Fruit fly (Drosophila melanogaster) whole organism, embryonic: ENCODE results near the gene CG44261.

Source experiments
- Atf6 ChIP-seq: fragments of 200-800 bp; sonication (Bioruptor generic); IDR thresholded peaks from 2 replicates; pipeline ENCODE4 v1.3.6; 2022; ENCODE audit warnings: missing biosample characterization, missing genetic modification characterization
- Bgb ChIP-seq: fragments of 200-800 bp; sonication (Bioruptor generic); IDR thresholded peaks from 2 replicates; pipeline ENCODE4 v1.3.6; 2022; ENCODE audit warnings: missing biosample characterization, missing genetic modification characterization; ENCODE audit not compliant: partially characterized antibody
- CG10431 ChIP-seq: fragments of 200-800 bp; sonication (Bioruptor generic); optimal IDR thresholded peaks from 3 replicates; lab custom pipeline; 2018; ENCODE audit warnings: missing biosample characterization, mild to moderate bottlenecking, missing genetic modification characterization
- CG10543 ChIP-seq: fragments of 200-800 bp; sonication (Bioruptor generic); optimal IDR thresholded peaks from 3 replicates; lab custom pipeline; 2017; ENCODE audit warnings: missing biosample characterization, mild to moderate bottlenecking, missing genetic modification characterization, moderate library complexity
- CG10654 ChIP-seq: fragments of 200-800 bp; sonication (Bioruptor generic); optimal IDR thresholded peaks from 2 replicates; lab custom pipeline; 2016; ENCODE audit warnings: missing biosample characterization, missing genetic modification characterization
- CG12071 ChIP-seq: fragments of 200-800 bp; sonication (Bioruptor generic); optimal IDR thresholded peaks from 3 replicates; lab custom pipeline; 2018; ENCODE audit warnings: missing biosample characterization, mild to moderate bottlenecking, missing genetic modification characterization
- CG12769 ChIP-seq: fragments of 200-800 bp; sonication (Bioruptor generic); optimal IDR thresholded peaks from 2 replicates; lab custom pipeline; 2019; ENCODE audit warnings: missing biosample characterization, mild to moderate bottlenecking, missing genetic modification characterization, moderate library complexity
- CG18599 ChIP-seq: fragments of 200-800 bp; sonication (Bioruptor generic); optimal IDR thresholded peaks from 3 replicates; lab custom pipeline; 2017; ENCODE audit warnings: missing biosample characterization, missing genetic modification characterization, mild to moderate bottlenecking, moderate library complexity, missing genetic modification reagents
- CG2678 ChIP-seq: fragments of 200-800 bp; sonication (Bioruptor generic); optimal IDR thresholded peaks from 3 replicates; lab custom pipeline; 2019; ENCODE audit warnings: missing biosample characterization, mild to moderate bottlenecking, missing genetic modification characterization, moderate library complexity
- CG3065 ChIP-seq: fragments of 200-800 bp; sonication (Bioruptor generic); optimal IDR thresholded peaks from 2 replicates; lab custom pipeline; 2016; ENCODE audit warnings: missing biosample characterization, missing genetic modification characterization
- CG4730 ChIP-seq: fragments of 200-800 bp; sonication (Bioruptor generic); IDR thresholded peaks from 2 replicates; pipeline ENCODE4 v1.3.6; 2022; ENCODE audit warnings: missing biosample characterization, missing genetic modification characterization
- CG6175 ChIP-seq: fragments of 200-800 bp; sonication (Bioruptor generic); IDR thresholded peaks from 3 replicates; pipeline ENCODE4 v1.3.6; 2022; ENCODE audit warnings: missing biosample characterization, missing genetic modification characterization
- CG6272 ChIP-seq: fragments of 200-800 bp; sonication (Bioruptor generic); IDR thresholded peaks from 2 replicates; pipeline ENCODE4 v1.3.6; 2022; ENCODE audit warnings: missing biosample characterization, missing genetic modification characterization
- CG6689 ChIP-seq: fragments of 200-800 bp; sonication (Bioruptor generic); IDR thresholded peaks from 2 replicates; pipeline ENCODE4 v1.3.6; 2022; ENCODE audit warnings: missing biosample characterization, missing genetic modification characterization
- CG9932 ChIP-seq: fragments of 200-800 bp; sonication (Bioruptor generic); IDR thresholded peaks from 2 replicates; pipeline ENCODE4 v1.3.6; 2022; ENCODE audit warnings: missing biosample characterization, missing genetic modification characterization
- GATAe ChIP-seq: fragments of 200-800 bp; sonication (Bioruptor generic); conservative IDR thresholded peaks from 2 replicates; pipeline ENCODE4 v1.3.6; 2022; ENCODE audit warnings: missing biosample characterization, missing genetic modification characterization
- H2.0 ChIP-seq: fragments of 200-800 bp; sonication (Bioruptor generic); IDR thresholded peaks from 2 replicates; pipeline ENCODE4 v1.3.6; 2022; ENCODE audit warnings: missing biosample characterization, missing genetic modification characterization
- Hey ChIP-seq: fragments of 200-800 bp; sonication (Bioruptor generic); optimal IDR thresholded peaks from 3 replicates; lab custom pipeline; 2018; ENCODE audit warnings: missing biosample characterization, mild to moderate bottlenecking, missing genetic modification characterization
- NC2β ChIP-seq: fragments of 200-800 bp; sonication (Bioruptor generic); optimal IDR thresholded peaks from 2 replicates; lab custom pipeline; 2016; ENCODE audit warnings: missing biosample characterization, missing genetic modification characterization
- NFAT ChIP-seq: fragments of 200-800 bp; sonication (Bioruptor generic); IDR thresholded peaks from 2 replicates; pipeline ENCODE4 v1.3.6; 2022; ENCODE audit warnings: missing biosample characterization, missing genetic modification characterization
- NK7.1 ChIP-seq: fragments of 200-800 bp; sonication (Bioruptor generic); optimal IDR thresholded peaks from 3 replicates; lab custom pipeline; 2016; ENCODE audit warnings: missing biosample characterization, missing genetic modification characterization
- NfI ChIP-seq: fragments of 200-800 bp; sonication (Bioruptor generic); optimal IDR thresholded peaks from 3 replicates; lab custom pipeline; 2018; ENCODE audit warnings: missing biosample characterization, mild to moderate bottlenecking, missing genetic modification characterization, moderate library complexity
- Poxn ChIP-seq: fragments of 200-800 bp; sonication (Bioruptor generic); IDR thresholded peaks from 2 replicates; pipeline ENCODE4 v1.3.6; 2022; ENCODE audit warnings: missing biosample characterization, missing genetic modification characterization
- Rfx ChIP-seq: fragments of 200-800 bp; sonication (Bioruptor generic); IDR thresholded peaks from 2 replicates; pipeline ENCODE4 v1.3.6; 2022; ENCODE audit warnings: missing biosample characterization, missing genetic modification characterization
- Ssrp ChIP-seq: fragments of 200-800 bp; sonication (Bioruptor generic); optimal IDR thresholded peaks from 2 replicates; lab custom pipeline; 2018; ENCODE audit warnings: missing biosample characterization, mild to moderate bottlenecking, missing genetic modification characterization, moderate library complexity
- cg ChIP-seq: fragments of 200-800 bp; sonication (Bioruptor generic); optimal IDR thresholded peaks from 3 replicates; lab custom pipeline; 2019; ENCODE audit warnings: missing biosample characterization, mild to moderate bottlenecking, missing genetic modification characterization, moderate library complexity
- corto ChIP-seq: fragments of 200-800 bp; sonication (Bioruptor generic); optimal IDR thresholded peaks from 2 replicates; lab custom pipeline; 2016; ENCODE audit warnings: missing biosample characterization, mild to moderate bottlenecking, missing genetic modification characterization, moderate library complexity
- crc ChIP-seq: fragments of 200-800 bp; sonication (Bioruptor generic); optimal IDR thresholded peaks from 2 replicates; lab custom pipeline; 2016; ENCODE audit warnings: missing biosample characterization, missing genetic modification characterization
- disco-r ChIP-seq: fragments of 200-800 bp; sonication (Bioruptor generic); optimal IDR thresholded peaks from 2 replicates; lab custom pipeline; 2016; ENCODE audit warnings: missing biosample characterization, missing genetic modification characterization
- dmrt11E ChIP-seq: fragments of 200-800 bp; sonication (Bioruptor generic); optimal IDR thresholded peaks from 3 replicates; lab custom pipeline; 2018; ENCODE audit warnings: missing biosample characterization, mild to moderate bottlenecking, missing genetic modification characterization, moderate library complexity
- esg ChIP-seq: fragments of 200-800 bp; sonication (Bioruptor generic); conservative IDR thresholded peaks from 2 replicates; pipeline ENCODE4 v1.3.6; 2022; ENCODE audit warnings: missing biosample characterization, missing genetic modification characterization
- gcm ChIP-seq: fragments of 200-800 bp; sonication (Bioruptor generic); optimal IDR thresholded peaks from 2 replicates; lab custom pipeline; 2019; ENCODE audit warnings: missing biosample characterization, mild to moderate bottlenecking, missing genetic modification characterization, moderate library complexity
- kay ChIP-seq: fragments of 200-800 bp; sonication (Bioruptor generic); optimal IDR thresholded peaks from 2 replicates; lab custom pipeline; 2016; ENCODE audit warnings: missing biosample characterization, missing genetic modification characterization
- kni ChIP-seq: fragments of 200-800 bp; sonication (Bioruptor generic); optimal IDR thresholded peaks from 3 replicates; lab custom pipeline; 2017; ENCODE audit warnings: mild to moderate bottlenecking, missing biosample characterization, missing genetic modification reagents, missing genetic modification characterization
- knrl ChIP-seq: fragments of 200-800 bp; sonication (Bioruptor generic); IDR thresholded peaks from 3 replicates; pipeline ENCODE4 v1.3.6; 2022; ENCODE audit warnings: missing biosample characterization, missing genetic modification characterization; ENCODE audit not compliant: partially characterized antibody
- lilli ChIP-seq: fragments of 200-800 bp; sonication (Bioruptor generic); optimal IDR thresholded peaks from 3 replicates; lab custom pipeline; 2016; ENCODE audit warnings: missing biosample characterization, missing genetic modification characterization
- lola ChIP-seq, 3 experiments: fragments of >200 bp in 2 of 3; fragments of 200-800 bp in 1 of 3; sonication (Bioruptor generic) in 1 of 3; optimal IDR thresholded peaks; 2 replicates each; lab custom pipeline; 2017 to 2019; ENCODE audit warnings: missing biosample characterization in 3 of 3, missing genetic modification characterization in 3 of 3, mild to moderate bottlenecking in 1 of 3, moderate library complexity in 1 of 3
- nerfin-1 ChIP-seq: fragments of 200-800 bp; sonication (Bioruptor generic); optimal IDR thresholded peaks from 3 replicates; lab custom pipeline; 2019; ENCODE audit warnings: missing biosample characterization, mild to moderate bottlenecking, missing genetic modification characterization, moderate library complexity
- oc ChIP-seq: fragments of 200-800 bp; sonication (Bioruptor generic); optimal IDR thresholded peaks from 2 replicates; lab custom pipeline; 2018; ENCODE audit warnings: missing biosample characterization, mild to moderate bottlenecking, missing genetic modification characterization, moderate library complexity
- otp ChIP-seq: fragments of 200-800 bp; sonication (Bioruptor generic); IDR thresholded peaks from 3 replicates; pipeline ENCODE4, ENCODE4 v1.3.6; 2022; ENCODE audit warnings: missing biosample characterization, missing genetic modification characterization
- salm ChIP-seq: fragments of 200-800 bp; sonication (Bioruptor generic); optimal IDR thresholded peaks from 2 replicates; lab custom pipeline; 2018; ENCODE audit warnings: missing biosample characterization, mild to moderate bottlenecking, missing genetic modification characterization
- schlank ChIP-seq: fragments of 200-800 bp; sonication (Bioruptor generic); optimal IDR thresholded peaks from 2 replicates; lab custom pipeline; 2018; ENCODE audit warnings: missing biosample characterization, mild to moderate bottlenecking, missing genetic modification characterization
- sens-2 ChIP-seq: fragments of 200-800 bp; sonication (Bioruptor generic); IDR thresholded peaks from 2 replicates; pipeline ENCODE4 v1.3.6; 2022; ENCODE audit warnings: missing biosample characterization, missing genetic modification characterization
- shn ChIP-seq: fragments of 200-800 bp; sonication (Bioruptor generic); optimal IDR thresholded peaks from 3 replicates; lab custom pipeline; 2016; ENCODE audit warnings: missing biosample characterization, missing genetic modification characterization
- sob ChIP-seq: fragments of 200-800 bp; sonication (Bioruptor generic); IDR thresholded peaks from 2 replicates; pipeline ENCODE4 v1.3.6; 2022; ENCODE audit warnings: missing biosample characterization, missing genetic modification characterization
- sug ChIP-seq: fragments of 200-800 bp; optimal IDR thresholded peaks from 2 replicates; lab custom pipeline; 2019; ENCODE audit warnings: missing biosample characterization, mild to moderate bottlenecking, missing genetic modification characterization, moderate library complexity
- unc-4 ChIP-seq: fragments of 200-800 bp; sonication (Bioruptor generic); IDR thresholded peaks from 2 replicates; pipeline ENCODE4 v1.3.6; 2022; ENCODE audit warnings: missing biosample characterization, missing genetic modification characterization; ENCODE audit not compliant: partially characterized antibody
- z ChIP-seq: fragments of 200-800 bp; sonication (Bioruptor generic); IDR thresholded peaks from 3 replicates; pipeline ENCODE4 v1.3.6; 2022; ENCODE audit warnings: missing biosample characterization, missing genetic modification characterization
- zfh2 ChIP-seq: fragments of 200-800 bp; sonication (Bioruptor generic); optimal IDR thresholded peaks from 2 replicates; lab custom pipeline; 2016; ENCODE audit warnings: missing biosample characterization, missing genetic modification characterization

Gene CG44261

dm6 chr3R:9436358-9436972 lies 28.5 kb upstream of the CG44261 start (continued):
- peak; percentile 5 for TF ChIP-seq disco-r (GFP tag; lab: Kevin White, UChicago)
- TF ChIP-seq Atf6: 0 out of 2 replicates have a peak, but pooled peaks have one; percentile 20
- TF ChIP-seq cg: peak; percentile 51
- TF ChIP-seq sob (GFP tag; lab: Robert Waterston, UW): no peak
- TF ChIP-seq sens-2: 0 out of 2 replicates have a peak, but pooled peaks have one; percentile 38
- peak; percentile 12 for TF ChIP-seq gcm (GFP tag; lab: Kevin White, UChicago)
- 0 out of 2 replicates have a peak, but pooled peaks have one; percentile 36 for TF ChIP-seq Rfx (GFP tag; lab: Robert Waterston, UW)
- TF ChIP-seq kni (GFP tag; lab: Kevin White, UChicago): peak; percentile 56
- peak; percentile 81 for TF ChIP-seq kay
- TF ChIP-seq oc (tag; lab: Kevin White, UChicago): peak; percentile 51
- TF ChIP-seq schlank (tag; lab: Kevin White, UChicago): no peak
- TF ChIP-seq CG18599: peak; percentile 41
- peak; percentile 87 for TF ChIP-seq z (GFP tag; lab: Robert Waterston, UW)
- TF ChIP-seq CG12071 (GFP tag; lab: Kevin White, UChicago): peak; percentile 8
- TF ChIP-seq CG6272 (GFP tag; lab: Robert Waterston, UW): no peak
- no peak for TF ChIP-seq CG10654 (GFP tag; lab: Kevin White, UChicago)
- TF ChIP-seq otp (GFP tag; lab: Robert Waterston, UW): no peak
- TF ChIP-seq nerfin-1 (tag; lab: Kevin White, UChicago): no peak
- TF ChIP-seq knrl (GFP tag; lab: Robert Waterston, UW): 0 out of 3 replicates have a peak, but pooled peaks have one; percentile 32
- TF ChIP-seq CG12769 (tag; lab: Kevin White, UChicago): peak; percentile 78
- TF ChIP-seq CG3065 (GFP tag; lab: Kevin White, UChicago): no peak
- no peak for TF ChIP-seq lola (GFP tag; optimal IDR thresholded peaks at IDR 0.05; lab: Kevin White, UChicago)
- peak; percentile 15 for TF ChIP-seq NK7.1 (GFP tag; lab: Kevin White, UChicago)
- peak; percentile 86 for TF ChIP-seq sug (tag; lab: Kevin White, UChicago)
- no peak for TF ChIP-seq CG10431
- no peak for TF ChIP-seq zfh2 (GFP tag; lab: Kevin White, UChicago)
- no peak for TF ChIP-seq salm (tag; lab: Kevin White, UChicago)
- no peak for TF ChIP-seq shn
- TF ChIP-seq lilli: peak; percentile 35
- TF ChIP-seq CG6689 (GFP tag; lab: Robert Waterston, UW): no peak
- 0 out of 2 replicates have a peak, but pooled peaks have one; percentile 10 for TF ChIP-seq H2.0
- TF ChIP-seq unc-4 (GFP tag; lab: Robert Waterston, UW): 0 out of 2 replicates have a peak, but pooled peaks have one; percentile 43
- peak; percentile 12; the same call in 1 of the 2 replicates for TF ChIP-seq NFAT (GFP tag; lab: Robert Waterston, UW)
- TF ChIP-seq esg (GFP tag; lab: Robert Waterston, UW): no peak
- TF ChIP-seq crc (GFP tag; lab: Kevin White, UChicago): no peak
- peak; percentile 97 for TF ChIP-seq CG6175 (GFP tag; lab: Robert Waterston, UW)
- TF ChIP-seq dmrt11E (tag; lab: Kevin White, UChicago): no peak
- TF ChIP-seq Bgb (GFP tag; lab: Robert Waterston, UW): peak; percentile 14; the same call in 1 of the 2 replicates
- no peak for TF ChIP-seq CG4730 (GFP tag; lab: Robert Waterston, UW)
- no peak for TF ChIP-seq NC2β (GFP tag; lab: Kevin White, UChicago)
- TF ChIP-seq Ssrp (tag; lab: Kevin White, UChicago): no peak
- 0 out of 2 replicates have a peak, but pooled peaks have one; percentile 29 for TF ChIP-seq GATAe (GFP tag; lab: Robert Waterston, UW)
- TF ChIP-seq NfI (GFP tag; lab: Kevin White, UChicago): peak; percentile 6
- TF ChIP-seq CG9932 (GFP tag; lab: Robert Waterston, UW): peak; percentile 38; the same call in 1 of the 2 replicates
- TF ChIP-seq CG10543 (GFP tag; lab: Kevin White, UChicago): peak; percentile 66
- TF ChIP-seq corto (GFP tag; lab: Kevin White, UChicago): no peak
- peak; percentile 24 for TF ChIP-seq Hey (tag; lab: Kevin White, UChicago)
- no peak for TF ChIP-seq Poxn (GFP tag; lab: Robert Waterston, UW)
- peak; percentile 5 for TF ChIP-seq CG2678 (tag; lab: Kevin White, UChicago)
